Fruit fly (Drosophila melanogaster) whole organism, embryonic: ENCODE measurements around the gene MTF-1.

Experiments used
- Antp ChIP-seq: fragments of 200-800 bp; sonication (Bioruptor generic); optimal IDR thresholded peaks from 3 replicates; lab custom pipeline; 2016; ENCODE audit warnings: missing biosample characterization, missing genetic modification characterization
- Bdp1 ChIP-seq: fragments of 200-800 bp; sonication (Bioruptor generic); optimal IDR thresholded peaks from 3 replicates; lab custom pipeline; 2016; ENCODE audit warnings: missing biosample characterization, missing genetic modification characterization
- CG10274 ChIP-seq: fragments of 200-800 bp; sonication (Bioruptor generic); optimal IDR thresholded peaks from 3 replicates; lab custom pipeline; 2017; ENCODE audit warnings: missing biosample characterization, mild to moderate bottlenecking, missing genetic modification characterization
- CG10654 ChIP-seq: fragments of 200-800 bp; sonication (Bioruptor generic); optimal IDR thresholded peaks from 2 replicates; lab custom pipeline; 2016; ENCODE audit warnings: missing biosample characterization, missing genetic modification characterization
- CG10959 ChIP-seq: fragments of 200-800 bp; sonication (Bioruptor generic); IDR thresholded peaks from 2 replicates; pipeline ENCODE4 v1.3.6; 2022; ENCODE audit warnings: missing biosample characterization, missing genetic modification characterization
- CG11398 ChIP-seq: fragments of 200-800 bp; sonication (Bioruptor generic); optimal IDR thresholded peaks from 2 replicates; lab custom pipeline; 2016; ENCODE audit warnings: missing biosample characterization, missing genetic modification characterization
- CG11723 ChIP-seq: fragments of 200-800 bp; sonication (Bioruptor generic); optimal IDR thresholded peaks from 2 replicates; lab custom pipeline; 2017; ENCODE audit warnings: missing biosample characterization, mild to moderate bottlenecking, missing genetic modification characterization
- CG12071 ChIP-seq: fragments of 200-800 bp; sonication (Bioruptor generic); optimal IDR thresholded peaks from 3 replicates; lab custom pipeline; 2018; ENCODE audit warnings: missing biosample characterization, mild to moderate bottlenecking, missing genetic modification characterization
- CG12155 ChIP-seq: fragments of 200-800 bp; sonication (Bioruptor generic); optimal IDR thresholded peaks from 3 replicates; lab custom pipeline; 2016; ENCODE audit warnings: missing biosample characterization, missing genetic modification characterization
- CG12236 ChIP-seq: fragments of 200-800 bp; sonication (Bioruptor generic); optimal IDR thresholded peaks from 2 replicates; lab custom pipeline; 2016; ENCODE audit warnings: missing biosample characterization, missing genetic modification characterization
- CG13296 ChIP-seq: fragments of 200-800 bp; sonication (Bioruptor generic); optimal IDR thresholded peaks from 3 replicates; lab custom pipeline; 2018; ENCODE audit warnings: missing biosample characterization, mild to moderate bottlenecking, missing genetic modification characterization
- CG13424 ChIP-seq: fragments of 200-800 bp; sonication (Bioruptor generic); optimal IDR thresholded peaks from 2 replicates; lab custom pipeline; 2019; ENCODE audit warnings: missing biosample characterization, mild to moderate bottlenecking, missing genetic modification characterization, moderate library complexity
- CG13624 ChIP-seq: fragments of 200-800 bp; sonication (Bioruptor generic); optimal IDR thresholded peaks from 2 replicates; lab custom pipeline; 2016; ENCODE audit warnings: missing biosample characterization, missing genetic modification characterization
- CG15601 ChIP-seq: fragments of 200-800 bp; sonication (Bioruptor generic); optimal IDR thresholded peaks from 3 replicates; lab custom pipeline; 2019; ENCODE audit warnings: missing biosample characterization, mild to moderate bottlenecking, missing genetic modification characterization, moderate library complexity
- CG17328 ChIP-seq: fragments of 200-800 bp; sonication (Bioruptor generic); IDR thresholded peaks from 2 replicates; pipeline ENCODE4 v1.3.6; 2022; ENCODE audit warnings: missing biosample characterization, missing genetic modification characterization
- CG18011 ChIP-seq: fragments of 200-800 bp; sonication (Bioruptor generic); optimal IDR thresholded peaks from 2 replicates; lab custom pipeline; 2017; ENCODE audit warnings: missing biosample characterization, missing genetic modification characterization, mild to moderate bottlenecking, moderate library complexity, missing genotype
- CG2875 ChIP-seq: fragments of 200-800 bp; sonication (Bioruptor generic); optimal IDR thresholded peaks from 2 replicates; lab custom pipeline; 2017; ENCODE audit warnings: missing biosample characterization, mild to moderate bottlenecking, missing genetic modification characterization, missing genetic modification reagents
- CG2889 ChIP-seq: fragments of 200-800 bp; sonication (Bioruptor generic); IDR thresholded peaks from 3 replicates; pipeline ENCODE4 v1.3.6; 2022; ENCODE audit warnings: missing biosample characterization, missing genetic modification characterization
- CG4820 ChIP-seq: fragments of 200-800 bp; sonication (Bioruptor generic); optimal IDR thresholded peaks from 3 replicates; lab custom pipeline; 2016; ENCODE audit warnings: missing biosample characterization, missing genetic modification characterization
- CG6689 ChIP-seq: fragments of 200-800 bp; sonication (Bioruptor generic); IDR thresholded peaks from 2 replicates; pipeline ENCODE4 v1.3.6; 2022; ENCODE audit warnings: missing biosample characterization, missing genetic modification characterization
- CG6854 ChIP-seq: fragments of 200-800 bp; sonication (Bioruptor generic); optimal IDR thresholded peaks from 3 replicates; lab custom pipeline; 2017; ENCODE audit warnings: missing biosample characterization, mild to moderate bottlenecking, missing genetic modification characterization
- CG8290 ChIP-seq, 3 experiments: fragments of 200-800 bp; sonication (Bioruptor generic); optimal IDR thresholded peaks; 2 replicates each; lab custom pipeline; 2016 to 2019; ENCODE audit warnings: missing biosample characterization in 3 of 3, missing genetic modification characterization in 3 of 3, mild to moderate bottlenecking in 2 of 3, moderate library complexity in 1 of 3
- CG8359 ChIP-seq: fragments of 200-800 bp; sonication (Bioruptor generic); optimal IDR thresholded peaks from 2 replicates; lab custom pipeline; 2017; ENCODE audit warnings: missing biosample characterization, mild to moderate bottlenecking, missing genetic modification characterization, borderline replicate concordance
- CG8765 ChIP-seq: fragments of 200-800 bp; sonication (Bioruptor generic); IDR thresholded peaks from 2 replicates; pipeline ENCODE4 v1.3.6; 2022; ENCODE audit warnings: missing biosample characterization, missing genetic modification characterization
- CG8944 ChIP-seq: fragments of 200-800 bp; sonication (Bioruptor generic); optimal IDR thresholded peaks from 3 replicates; lab custom pipeline; 2016; ENCODE audit warnings: missing biosample characterization, missing genetic modification characterization
- CTCF ChIP-seq: fragments of 200-800 bp; sonication (Bioruptor generic); optimal IDR thresholded peaks from 2 replicates; lab custom pipeline; 2017; ENCODE audit warnings: missing biosample characterization, mild to moderate bottlenecking, missing genetic modification characterization, moderate library complexity
- Dad ChIP-seq: fragments of 200-800 bp; sonication (Bioruptor generic); optimal IDR thresholded peaks from 3 replicates; lab custom pipeline; 2016; ENCODE audit warnings: missing biosample characterization, missing genetic modification characterization
- Drgx ChIP-seq: fragments of 200-800 bp; sonication (Bioruptor generic); IDR thresholded peaks from 2 replicates; pipeline ENCODE4 v1.3.6; 2022; ENCODE audit warnings: missing biosample characterization, missing genetic modification characterization
- Fer1 ChIP-seq: fragments of 200-800 bp; sonication (Bioruptor generic); optimal IDR thresholded peaks from 2 replicates; lab custom pipeline; 2017; ENCODE audit warnings: missing biosample characterization, mild to moderate bottlenecking, missing genetic modification characterization
- Gug ChIP-seq: fragments of 200-800 bp; sonication (Bioruptor generic); IDR thresholded peaks from 4 replicates; pipeline ENCODE4 v1.3.6; 2022; ENCODE audit warnings: missing biosample characterization, missing genetic modification characterization
- Max ChIP-seq: fragments of 200-800 bp; sonication (Bioruptor generic); optimal IDR thresholded peaks from 2 replicates; lab custom pipeline; 2016; ENCODE audit warnings: missing biosample characterization, mild to moderate bottlenecking, missing genetic modification characterization
- Nf-YB ChIP-seq: fragments of 200-800 bp; sonication (Bioruptor generic); optimal IDR thresholded peaks from 3 replicates; lab custom pipeline; 2019; ENCODE audit warnings: missing biosample characterization, mild to moderate bottlenecking, missing genetic modification characterization, moderate library complexity
- Ptx1 ChIP-seq: fragments of 200-800 bp; sonication (Bioruptor generic); IDR thresholded peaks from 2 replicates; pipeline ENCODE4 v1.3.6; 2022; ENCODE audit warnings: missing biosample characterization, missing genetic modification characterization
- Rx ChIP-seq: fragments of 200-800 bp; sonication (Bioruptor generic); IDR thresholded peaks from 2 replicates; pipeline ENCODE4 v1.3.6; 2022; ENCODE audit warnings: missing biosample characterization, missing genetic modification characterization
- Sox100B ChIP-seq: fragments of 200-800 bp; sonication (Bioruptor generic); optimal IDR thresholded peaks from 3 replicates; lab custom pipeline; 2018; ENCODE audit warnings: missing biosample characterization, mild to moderate bottlenecking, missing genetic modification characterization
- Vsx1 ChIP-seq: fragments of 200-800 bp; sonication (Bioruptor generic); optimal IDR thresholded peaks from 2 replicates; lab custom pipeline; 2017; ENCODE audit warnings: missing biosample characterization, mild to moderate bottlenecking, missing genetic modification characterization, missing genetic modification reagents
- amos ChIP-seq: fragments of 200-800 bp; sonication (Bioruptor generic); IDR thresholded peaks from 2 replicates; pipeline ENCODE4 v1.3.6; 2022; ENCODE audit warnings: missing biosample characterization, missing genetic modification characterization; ENCODE audit not compliant: partially characterized antibody
- bcd ChIP-seq: fragments of 200-800 bp; sonication (Bioruptor generic); optimal IDR thresholded peaks from 2 replicates; lab custom pipeline; 2017; ENCODE audit warnings: missing biosample characterization, mild to moderate bottlenecking, missing genetic modification characterization
- chif ChIP-seq, 2 experiments: fragments of 200-800 bp; sonication (Bioruptor generic); optimal IDR thresholded peaks; 3 replicates each; lab custom pipeline; 2016; ENCODE audit warnings: missing biosample characterization in 2 of 2, missing genetic modification characterization in 2 of 2
- dan ChIP-seq: fragments of 200-800 bp; sonication (Bioruptor generic); IDR thresholded peaks from 2 replicates; pipeline ENCODE4 v1.3.6; 2022; ENCODE audit warnings: missing biosample characterization, missing genetic modification characterization
- dimm ChIP-seq: fragments of 200-800 bp; sonication (Bioruptor generic); IDR thresholded peaks from 2 replicates; pipeline ENCODE4 v1.3.6; 2022; ENCODE audit warnings: missing biosample characterization, missing genetic modification characterization
- her ChIP-seq: fragments of 200-800 bp; sonication (Bioruptor generic); optimal IDR thresholded peaks from 2 replicates; lab custom pipeline; 2016; ENCODE audit warnings: missing biosample characterization, missing genetic modification characterization
- kni ChIP-seq: fragments of 200-800 bp; sonication (Bioruptor generic); optimal IDR thresholded peaks from 3 replicates; lab custom pipeline; 2017; ENCODE audit warnings: mild to moderate bottlenecking, missing biosample characterization, missing genetic modification reagents, missing genetic modification characterization
- lab ChIP-seq: fragments of 200-800 bp; sonication (Bioruptor generic); optimal IDR thresholded peaks from 3 replicates; lab custom pipeline; 2017; ENCODE audit warnings: missing biosample characterization, missing genetic modification characterization, mild to moderate bottlenecking, moderate library complexity, missing genetic modification reagents
- org-1 ChIP-seq: fragments of 200-800 bp; sonication (Bioruptor generic); optimal IDR thresholded peaks from 2 replicates; lab custom pipeline; 2017; ENCODE audit warnings: missing biosample characterization, missing genetic modification characterization
- tap ChIP-seq: fragments of 200-800 bp; optimal IDR thresholded peaks from 3 replicates; lab custom pipeline; 2019; ENCODE audit warnings: missing biosample characterization, mild to moderate bottlenecking, missing genetic modification characterization, moderate library complexity
- toy ChIP-seq: fragments of 200-800 bp; sonication (Bioruptor generic); IDR thresholded peaks from 2 replicates; pipeline ENCODE4 v1.3.6; 2022; ENCODE audit warnings: missing biosample characterization, missing genetic modification characterization
- twi ChIP-seq: fragments of 200-800 bp; optimal IDR thresholded peaks from 2 replicates; lab custom pipeline; 2019; ENCODE audit warnings: missing biosample characterization, mild to moderate bottlenecking, missing genetic modification characterization, moderate library complexity
- wek ChIP-seq: fragments of 200-800 bp; sonication (Bioruptor generic); optimal IDR thresholded peaks from 3 replicates; lab custom pipeline; 2018; ENCODE audit warnings: missing biosample characterization, mild to moderate bottlenecking, missing genetic modification characterization, moderate library complexity
- z ChIP-seq: fragments of 200-800 bp; sonication (Bioruptor generic); IDR thresholded peaks from 3 replicates; pipeline ENCODE4 v1.3.6; 2022; ENCODE audit warnings: missing biosample characterization, missing genetic modification characterization

Gene MTF-1

dm6 chr3L:9410754-9411423 is 19.2 kb upstream of the MTF-1 start, which contains the start of the genes CG4022 and Cpsf5 (continued):
- TF ChIP-seq CG6854 (GFP tag; lab: Kevin White, UChicago): no peak
- peak; percentile 71 for TF ChIP-seq Sox100B (GFP tag; lab: Kevin White, UChicago)
- TF ChIP-seq Max (GFP tag; lab: Kevin White, UChicago): peak; percentile 86
- TF ChIP-seq Bdp1 (GFP tag; lab: Kevin White, UChicago): peak; percentile 67
- peak; percentile 87 for TF ChIP-seq CG17328 (GFP tag; lab: Robert Waterston, UW)
- peak; percentile 61 for TF ChIP-seq CG4820
- TF ChIP-seq dan (GFP tag; lab: Robert Waterston, UW): no peak
- TF ChIP-seq CG10959: peak; percentile 70
- peak; percentile 66; the same call in 1 of the 2 replicates for TF ChIP-seq CG8765 (GFP tag; lab: Robert Waterston, UW)
- peak; percentile 79 for TF ChIP-seq CG6689 (GFP tag; lab: Robert Waterston, UW)
- no peak for TF ChIP-seq wek (GFP tag; lab: Kevin White, UChicago)
- peak; percentile 24; the same call in 1 of the 2 replicates for TF ChIP-seq toy (GFP tag; lab: Robert Waterston, UW)
- no peak; the same call in 1 of the 2 replicates for TF ChIP-seq dimm (GFP tag; lab: Robert Waterston, UW)
- peak; percentile 72 for TF ChIP-seq CG13296
- TF ChIP-seq CG12155 (GFP tag; lab: Kevin White, UChicago): peak; percentile 82
- no peak for TF ChIP-seq CG12236 (GFP tag; lab: Kevin White, UChicago)
- TF ChIP-seq Drgx (GFP tag; lab: Robert Waterston, UW): peak; percentile 39
- TF ChIP-seq Dad: peak; percentile 34
- peak; percentile 92 for TF ChIP-seq CG13424 (tag; lab: Kevin White, UChicago)
- TF ChIP-seq tap: peak; percentile 81
- peak; percentile 3 for TF ChIP-seq CG8944
- peak; percentile 88 for TF ChIP-seq lab (GFP tag; lab: Kevin White, UChicago)
- no peak for TF ChIP-seq z (GFP tag; lab: Robert Waterston, UW)
- TF ChIP-seq twi (tag; lab: Kevin White, UChicago): peak; percentile 83
- peak; percentile 45 for TF ChIP-seq org-1 (GFP tag; lab: Kevin White, UChicago)
- TF ChIP-seq CG12071: peak; percentile 27
- TF ChIP-seq CG10274 (GFP tag; lab: Kevin White, UChicago): no peak
- peak; percentile 70 for TF ChIP-seq Nf-YB (GFP tag; lab: Kevin White, UChicago)
- peak; percentile 84 for TF ChIP-seq Ptx1 (GFP tag; lab: Robert Waterston, UW)
- peak; percentile 52 for TF ChIP-seq CG11723
- TF ChIP-seq Gug: peak; percentile 58; the same call in 3 of the 4 replicates
- TF ChIP-seq amos (GFP tag; lab: Robert Waterston, UW): peak; percentile 48; the same call in 1 of the 2 replicates
- TF ChIP-seq CG10654 (GFP tag; lab: Kevin White, UChicago): peak; percentile 80
- TF ChIP-seq CG15601 (tag; lab: Kevin White, UChicago): peak; percentile 86
- TF ChIP-seq CG13624 (GFP tag; lab: Kevin White, UChicago): peak; percentile 60
- TF ChIP-seq her (GFP tag; lab: Kevin White, UChicago): no peak
- no peak for TF ChIP-seq CG11398 (GFP tag; lab: Kevin White, UChicago)
- TF ChIP-seq bcd: peak; percentile 73
- no peak for TF ChIP-seq CG8359
- TF ChIP-seq CTCF (GFP tag; lab: Kevin White, UChicago): no peak
- peak; percentile 63 to 70 for TF ChIP-seq chif (GFP tag; optimal IDR thresholded peaks at IDR 0.05; lab: Kevin White, UChicago)
- TF ChIP-seq Rx: peak; percentile 38; the same call in 1 of the 2 replicates
- peak; percentile 93 for TF ChIP-seq kni (GFP tag; lab: Kevin White, UChicago)
- TF ChIP-seq Antp (GFP tag; lab: Kevin White, UChicago): peak; percentile 48
- TF ChIP-seq CG18011 (GFP tag; lab: Kevin White, UChicago): peak; percentile 58
- TF ChIP-seq CG2875 (GFP tag; lab: Kevin White, UChicago): peak; percentile 47
- TF ChIP-seq Vsx1 (GFP tag; lab: Kevin White, UChicago): no peak
- peak; percentile 77 for TF ChIP-seq CG2889 (GFP tag; lab: Robert Waterston, UW)
- TF ChIP-seq CG8290 (GFP tag; optimal IDR thresholded peaks at IDR 0.05; lab: Kevin White, UChicago): peak; percentile 80
- peak; percentile 31 to 35 for TF ChIP-seq CG8290 (tag; optimal IDR thresholded peaks at IDR 0.05; lab: Kevin White, UChicago)
- peak; percentile 82 for TF ChIP-seq Fer1 (GFP tag; lab: Kevin White, UChicago)
